Worm (Caenorhabditis elegans): Measurements from ENCODE around the gene ZK1307.1.

Gene ZK1307.1

ce11 chrII:9690067-9690632 lies 34.8 kb upstream of the ZK1307.1 start:
- TF ChIP-seq gmeb-1 (tag; optimal IDR thresholded peaks at IDR 0.05), result no peak
- no peak for TF ChIP-seq ceh-82 (tag; optimal IDR thresholded peaks at IDR 0.05)
- TF ChIP-seq dmd-4 (tag; optimal IDR thresholded peaks at IDR 0.05), result no peak
- TF ChIP-seq unc-62 (GFP tag; optimal IDR thresholded peaks at IDR 0.05), result no peak
- no peak for TF ChIP-seq nhr-25 (tag; optimal IDR thresholded peaks at IDR 0.05)
- no peak for TF ChIP-seq ztf-4 (tag; optimal IDR thresholded peaks at IDR 0.05)
- TF ChIP-seq nhr-10 (tag; optimal IDR thresholded peaks at IDR 0.05), result no peak
- no peak for TF ChIP-seq alr-1 (tag; optimal IDR thresholded peaks at IDR 0.05)
- TF ChIP-seq fos-1 (tag; optimal IDR thresholded peaks at IDR 0.05), result no peak
- TF ChIP-seq nhr-237 (tag; optimal IDR thresholded peaks at IDR 0.05), result no peak
- TF ChIP-seq crh-2 (tag; optimal IDR thresholded peaks at IDR 0.05), result peak; percentile 48
- TF ChIP-seq snpc-4 (tag; optimal IDR thresholded peaks at IDR 0.05), result no peak
- no peak for TF ChIP-seq unc-39 (tag; optimal IDR thresholded peaks at IDR 0.05)
- TF ChIP-seq nhr-6 (tag; optimal IDR thresholded peaks at IDR 0.05), result no peak
- TF ChIP-seq Y55F3AM.14 (GFP tag; optimal IDR thresholded peaks at IDR 0.05), result no peak
- no peak for TF ChIP-seq sma-3 (GFP tag; optimal IDR thresholded peaks at IDR 0.05)
- no peak for TF ChIP-seq ceh-16 (tag; optimal IDR thresholded peaks at IDR 0.05)
- TF ChIP-seq lin-13 (GFP tag; optimal IDR thresholded peaks at IDR 0.05), result no peak
- peak; percentile 21 for TF ChIP-seq C34F6.9 (tag; optimal IDR thresholded peaks at IDR 0.05)
- no peak for TF ChIP-seq nhr-11 (tag; optimal IDR thresholded peaks at IDR 0.05)
- no peak for TF ChIP-seq unc-55 (GFP tag; optimal IDR thresholded peaks at IDR 0.05)
- TF ChIP-seq egl-27 (tag; optimal IDR thresholded peaks at IDR 0.05), result peak; percentile 33
- no peak for TF ChIP-seq F13H6.1 (tag; optimal IDR thresholded peaks at IDR 0.05)
- TF ChIP-seq mdl-1 (tag; optimal IDR thresholded peaks at IDR 0.05), result no peak
- TF ChIP-seq elt-1 (tag; optimal IDR thresholded peaks at IDR 0.05), result no peak
- no peak for TF ChIP-seq nhr-129 (tag; optimal IDR thresholded peaks at IDR 0.05)
- TF ChIP-seq mab-5 (tag; optimal IDR thresholded peaks at IDR 0.05), result no peak
- no peak for TF ChIP-seq sem-4 (tag; optimal IDR thresholded peaks at IDR 0.05)
- no peak for TF ChIP-seq skn-1 (tag; optimal IDR thresholded peaks at IDR 0.05)
- TF ChIP-seq lin-39 (tag; optimal IDR thresholded peaks at IDR 0.05), result no peak
- TF ChIP-seq zag-1 (tag; optimal IDR thresholded peaks at IDR 0.05), result no peak
- no peak for TF ChIP-seq ztf-11 (tag; optimal IDR thresholded peaks at IDR 0.05)
- TF ChIP-seq lsy-2 (tag; optimal IDR thresholded peaks at IDR 0.05), result peak in 1 of 2 experiments; percentile 10
- TF ChIP-seq nhr-21 (tag; optimal IDR thresholded peaks at IDR 0.05), result no peak
- no peak for TF ChIP-seq ZK546.5 (tag; optimal IDR thresholded peaks at IDR 0.05)
- no peak for TF ChIP-seq nhr-23 (tag; optimal IDR thresholded peaks at IDR 0.05)
- TF ChIP-seq peb-1 (tag; optimal IDR thresholded peaks at IDR 0.05), result no peak
- no peak for TF ChIP-seq nhr-12 (tag; optimal IDR thresholded peaks at IDR 0.05)
- TF ChIP-seq mbf-1 (tag; optimal IDR thresholded peaks at IDR 0.05), result no peak
- no peak for TF ChIP-seq nhr-77 (tag; optimal IDR thresholded peaks at IDR 0.05)
- TF ChIP-seq elt-3 (tag; optimal IDR thresholded peaks at IDR 0.05), result no peak
- peak; percentile 9 for TF ChIP-seq sma-9 (GFP tag; optimal IDR thresholded peaks at IDR 0.05)
- TF ChIP-seq sma-9 (tag; optimal IDR thresholded peaks at IDR 0.05), result no peak

DNA sequence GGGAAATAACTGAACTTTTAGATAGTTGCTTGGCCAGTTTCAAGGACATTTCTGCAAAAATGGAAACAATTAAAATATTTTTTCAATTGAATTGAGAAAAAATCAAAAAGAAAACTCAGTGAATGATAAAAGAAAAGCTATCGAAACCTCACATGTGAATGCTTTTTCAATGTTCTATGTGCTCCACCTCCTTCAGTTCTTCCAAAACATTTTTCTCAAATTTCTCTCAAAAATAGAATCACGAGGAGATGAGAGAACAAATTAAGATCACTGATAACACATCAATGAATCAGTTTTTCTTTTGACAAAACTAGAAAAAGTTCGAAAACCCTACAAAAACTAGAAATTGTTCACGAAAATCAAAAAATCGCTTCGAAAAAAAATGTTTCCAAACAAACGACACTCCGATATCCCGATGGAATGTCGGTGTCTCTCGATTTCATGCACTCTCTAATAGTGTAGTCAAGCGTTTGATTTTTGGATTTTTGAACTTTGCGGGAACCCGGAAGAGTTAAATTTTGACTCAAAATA lies 31.3 kb upstream of the ZK1307.1 start, which contains the start of gene ZK1320.9:
TSS of gene ZK1320.9 (minus strand) at position 51 of the 531 bp plus-strand sequence.
- TF ChIP-seq nhr-21 (tag; optimal IDR thresholded peaks at IDR 0.05), result no peak
- TF ChIP-seq nhr-77 (tag; optimal IDR thresholded peaks at IDR 0.05), result no peak
- TF ChIP-seq nhr-25 (tag; optimal IDR thresholded peaks at IDR 0.05), result no peak
- no peak for TF ChIP-seq lin-39 (tag; optimal IDR thresholded peaks at IDR 0.05)
- TF ChIP-seq sem-4 (tag; optimal IDR thresholded peaks at IDR 0.05), result no peak
- TF ChIP-seq ztf-4 (tag; optimal IDR thresholded peaks at IDR 0.05), result no peak
- no peak for TF ChIP-seq snpc-4 (tag; optimal IDR thresholded peaks at IDR 0.05)
- peak; percentile 25 for TF ChIP-seq unc-55 (GFP tag; optimal IDR thresholded peaks at IDR 0.05)
- peak; percentile 19 for TF ChIP-seq C34F6.9 (tag; optimal IDR thresholded peaks at IDR 0.05)
- TF ChIP-seq gmeb-1 (tag; optimal IDR thresholded peaks at IDR 0.05), result peak; percentile 28
- peak in 1 of 2 experiments; percentile 46 for TF ChIP-seq lsy-2 (tag; optimal IDR thresholded peaks at IDR 0.05)
- peak; percentile 8 for TF ChIP-seq crh-2 (tag; optimal IDR thresholded peaks at IDR 0.05)
- TF ChIP-seq unc-62 (GFP tag; optimal IDR thresholded peaks at IDR 0.05), result no peak
- peak; percentile 33 for TF ChIP-seq sma-9 (GFP tag; optimal IDR thresholded peaks at IDR 0.05)
- no peak for TF ChIP-seq sma-9 (tag; optimal IDR thresholded peaks at IDR 0.05)
- TF ChIP-seq nhr-129 (tag; optimal IDR thresholded peaks at IDR 0.05), result peak; percentile 34
- TF ChIP-seq ceh-82 (tag; optimal IDR thresholded peaks at IDR 0.05), result no peak
- TF ChIP-seq lin-11 (tag; optimal IDR thresholded peaks at IDR 0.05), result no peak
- TF ChIP-seq mdl-1 (tag; optimal IDR thresholded peaks at IDR 0.05), result no peak
- TF ChIP-seq ama-1 (optimal IDR thresholded peaks at IDR 0.05), result no peak
- no peak for TF ChIP-seq ceh-16 (tag; optimal IDR thresholded peaks at IDR 0.05)
- TF ChIP-seq skn-1 (tag; optimal IDR thresholded peaks at IDR 0.05), result no peak
- no peak for TF ChIP-seq nhr-23 (tag; optimal IDR thresholded peaks at IDR 0.05)
- TF ChIP-seq lin-13 (GFP tag; optimal IDR thresholded peaks at IDR 0.05), result no peak
- no peak for TF ChIP-seq ztf-11 (tag; optimal IDR thresholded peaks at IDR 0.05)
- peak; percentile 47 for TF ChIP-seq fos-1 (tag; optimal IDR thresholded peaks at IDR 0.05)
